Fruit fly (Drosophila melanogaster) Kc167 (cell line): ENCODE measurements around the gene CG5131.

Experiments used
- Myc ChIP-seq: fragments of >200 bp; optimal IDR thresholded peaks from 2 replicates; lab custom pipeline; 2017; ENCODE audit warnings: missing external identifiers
- insv ChIP-seq: fragments of >200 bp; optimal IDR thresholded peaks from 3 replicates; lab custom pipeline; 2018; ENCODE audit warnings: missing external identifiers
- psq ChIP-seq: fragments of >200 bp; optimal IDR thresholded peaks from 2 replicates; lab custom pipeline; 2017; ENCODE audit warnings: missing external identifiers
- ttk ChIP-seq: sonication (Bioruptor generic); optimal IDR thresholded peaks from 2 replicates; lab custom pipeline; 2017; ENCODE audit warnings: missing external identifiers

DNA sequence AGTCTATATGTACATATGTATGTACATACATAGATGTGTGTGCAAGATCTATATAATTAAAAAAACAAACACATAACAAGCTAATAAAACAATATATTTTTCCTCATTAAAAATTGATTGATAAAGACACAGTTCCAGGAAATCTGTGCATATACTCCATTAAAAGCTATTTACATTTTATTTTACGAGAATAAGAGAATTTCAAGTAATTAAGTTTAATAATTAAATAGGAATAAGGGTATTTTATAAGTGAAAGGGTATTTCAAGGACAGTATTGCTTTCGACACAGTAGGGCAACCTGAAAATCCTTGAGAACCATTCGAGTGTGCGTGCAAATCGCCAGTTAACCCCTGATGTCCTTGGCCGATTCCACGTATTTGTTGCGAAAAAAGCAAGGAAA is 31.7 kb upstream of the CG5131 start, which contains the start of gene CG5050:
- TF ChIP-seq Myc (lab: Kevin White, UChicago), result no peak
- TF ChIP-seq psq (lab: Kevin White, UChicago), result no peak
- TF ChIP-seq ttk (lab: Kevin White, UChicago), result no peak
- TF ChIP-seq insv (lab: Kevin White, UChicago), result no peak
